Worm (Caenorhabditis elegans) whole organism, L3 larva: ENCODE measurements around the gene Y39B6A.7.

Source experiments
- R02D3.7 ChIP-seq: fragments of 150-350 bp; optimal IDR thresholded peaks from 2 replicates; lab custom pipeline; 2014; ENCODE audit warnings: missing biosample characterization, missing genetic modification characterization
- ZK546.5 ChIP-seq: sonication (generic microtip); optimal IDR thresholded peaks from 2 replicates; lab custom pipeline; 2017; ENCODE audit warnings: missing biosample characterization, missing genetic modification characterization
- ceh-16 ChIP-seq: sonication (generic microtip); optimal IDR thresholded peaks from 2 replicates; lab custom pipeline; 2017; ENCODE audit warnings: missing biosample characterization, missing genetic modification characterization
- ceh-28 ChIP-seq: fragments of 150-350 bp; optimal IDR thresholded peaks from 2 replicates; lab custom pipeline; 2014; ENCODE audit warnings: missing biosample characterization, missing genetic modification reagents, missing genetic modification characterization
- ceh-82 ChIP-seq: fragments of 150-350 bp; optimal IDR thresholded peaks from 2 replicates; lab custom pipeline; 2014; ENCODE audit warnings: missing biosample characterization, missing genetic modification characterization
- ceh-9 ChIP-seq: sonication (generic microtip); optimal IDR thresholded peaks from 2 replicates; lab custom pipeline; 2018; ENCODE audit warnings: missing biosample characterization, missing genetic modification characterization
- daf-12 ChIP-seq: fragments of 150-350 bp; optimal IDR thresholded peaks from 2 replicates; lab custom pipeline; 2014; ENCODE audit warnings: missing biosample characterization, missing genetic modification reagents, missing genetic modification characterization
- egl-5 ChIP-seq: fragments of 150-350 bp; optimal IDR thresholded peaks from 2 replicates; lab custom pipeline; 2017; ENCODE audit warnings: missing biosample characterization, missing genetic modification reagents, missing genetic modification characterization, inconsistent platforms
- elt-1 ChIP-seq: fragments of 150-350 bp; optimal IDR thresholded peaks from 2 replicates; lab custom pipeline; 2014; ENCODE audit warnings: missing biosample characterization, missing genetic modification characterization
- elt-2 ChIP-seq: sonication (generic microtip); optimal IDR thresholded peaks from 2 replicates; lab custom pipeline; 2016; ENCODE audit warnings: missing genetic modification reagents, mild to moderate bottlenecking, missing genetic modification characterization, missing compliant biosample characterization
- elt-3 ChIP-seq, 3 experiments: fragments of 150-350 bp in 1 of 3; sonication (generic microtip) in 2 of 3; optimal IDR thresholded peaks; 2 replicates in 2 of 3; 4 replicates in 1 of 3; lab custom pipeline; 2014 to 2017; ENCODE audit warnings: missing biosample characterization in 3 of 3, missing genetic modification characterization in 3 of 3
- eor-1 ChIP-seq, 2 experiments: fragments of 150-350 bp; optimal IDR thresholded peaks; 2 replicates each; lab custom pipeline; 2014 to 2018; ENCODE audit warnings: missing biosample characterization in 2 of 2, missing genetic modification characterization in 2 of 2
- fos-1 ChIP-seq: fragments of 150-350 bp; optimal IDR thresholded peaks from 2 replicates; lab custom pipeline; 2014; ENCODE audit warnings: missing biosample characterization, missing genetic modification characterization
- hmg-11 ChIP-seq: sonication (generic microtip); optimal IDR thresholded peaks from 2 replicates; lab custom pipeline; 2016; ENCODE audit warnings: missing genetic modification characterization, missing compliant biosample characterization
- jun-1 ChIP-seq: fragments of 150-350 bp; optimal IDR thresholded peaks from 2 replicates; lab custom pipeline; 2014; ENCODE audit warnings: missing biosample characterization, missing genetic modification reagents, missing genetic modification characterization
- lin-15B ChIP-seq: fragments of 150-350 bp; optimal IDR thresholded peaks from 2 replicates; lab custom pipeline; 2014; ENCODE audit warnings: missing biosample characterization, missing genetic modification characterization
- lin-39 ChIP-seq: fragments of 150-350 bp; optimal IDR thresholded peaks from 2 replicates; lab custom pipeline; 2018; ENCODE audit warnings: missing biosample characterization, missing genetic modification reagents, missing genetic modification characterization
- mdl-1 ChIP-seq: fragments of 150-350 bp; optimal IDR thresholded peaks from 2 replicates; lab custom pipeline; 2014; ENCODE audit warnings: missing biosample characterization, missing genetic modification characterization
- nfya-1 ChIP-seq: sonication (generic microtip); optimal IDR thresholded peaks from 2 replicates; lab custom pipeline; 2017; ENCODE audit warnings: missing genetic modification characterization, mild to moderate bottlenecking, missing compliant biosample characterization, antibody characterized with exemption, moderate library complexity; ENCODE audit not compliant: insufficient read depth
- nhr-11 ChIP-seq: fragments of 150-350 bp; optimal IDR thresholded peaks from 2 replicates; lab custom pipeline; 2014; ENCODE audit warnings: missing biosample characterization, missing genetic modification characterization
- nhr-237 ChIP-seq: fragments of 150-350 bp; optimal IDR thresholded peaks from 2 replicates; lab custom pipeline; 2014; ENCODE audit warnings: missing biosample characterization, missing genetic modification characterization
- nhr-28 ChIP-seq: fragments of 150-350 bp; optimal IDR thresholded peaks from 2 replicates; lab custom pipeline; 2014; ENCODE audit warnings: missing biosample characterization, missing genetic modification characterization
- nhr-43 ChIP-seq: sonication (generic microtip); optimal IDR thresholded peaks from 2 replicates; lab custom pipeline; 2016; ENCODE audit warnings: mild to moderate bottlenecking, missing genetic modification characterization, missing compliant biosample characterization; ENCODE audit not compliant: poor library complexity, severe bottlenecking
- nhr-67 ChIP-seq: fragments of 150-350 bp; optimal IDR thresholded peaks from 2 replicates; lab custom pipeline; 2014; ENCODE audit warnings: missing biosample characterization, missing genetic modification characterization
- nhr-76 ChIP-seq: fragments of 150-350 bp; sonication (generic microtip); optimal IDR thresholded peaks from 5 replicates; lab custom pipeline; 2014; ENCODE audit warnings: missing biosample characterization, missing genetic modification characterization
- nhr-77 ChIP-seq: fragments of 150-350 bp; optimal IDR thresholded peaks from 2 replicates; lab custom pipeline; 2014; ENCODE audit warnings: missing biosample characterization, missing genetic modification characterization
- pha-4 ChIP-seq: fragments of 150-350 bp; optimal IDR thresholded peaks from 2 replicates; lab custom pipeline; 2014; ENCODE audit warnings: missing biosample characterization, missing genetic modification reagents, missing genetic modification characterization
- pqm-1 ChIP-seq: fragments of 150-350 bp; optimal IDR thresholded peaks from 2 replicates; lab custom pipeline; 2017; ENCODE audit warnings: missing biosample characterization, missing genetic modification characterization, inconsistent platforms
- skn-1 ChIP-seq: fragments of 150-350 bp; optimal IDR thresholded peaks from 2 replicates; lab custom pipeline; 2014; ENCODE audit warnings: missing biosample characterization, missing genetic modification characterization
- unc-39 ChIP-seq: sonication (generic microtip); optimal IDR thresholded peaks from 4 replicates; lab custom pipeline; 2017; ENCODE audit warnings: missing biosample characterization, missing genetic modification characterization
- unc-62 ChIP-seq: fragments of 150-350 bp; sonication (generic microtip); optimal IDR thresholded peaks from 4 replicates; lab custom pipeline; 2014; ENCODE audit warnings: missing biosample characterization, missing genetic modification reagents, missing genetic modification characterization
- zag-1 ChIP-seq: fragments of 150-350 bp; optimal IDR thresholded peaks from 2 replicates; lab custom pipeline; 2014; ENCODE audit warnings: missing biosample characterization, missing genetic modification characterization
- ztf-11 ChIP-seq: fragments of 150-350 bp; optimal IDR thresholded peaks from 2 replicates; lab custom pipeline; 2014; ENCODE audit warnings: missing biosample characterization, missing genetic modification characterization

Gene Y39B6A.7

ce11 chrV:19125253-19125652 is 23.7 kb downstream of the Y39B6A.7 start:
- TF ChIP-seq skn-1 (tag; lab: Kevin White, UChicago), result no peak
- no peak for TF ChIP-seq elt-2
- TF ChIP-seq fos-1 (tag; lab: Kevin White, UChicago), result no peak
- TF ChIP-seq unc-39, result no peak
- no peak for TF ChIP-seq mdl-1 (tag; lab: Kevin White, UChicago)
- TF ChIP-seq zag-1 (tag; lab: Kevin White, UChicago), result no peak
- TF ChIP-seq eor-1 (tag; optimal IDR thresholded peaks at IDR 0.05; lab: Kevin White, UChicago), result no peak
- no peak for TF ChIP-seq nhr-67 (tag; lab: Kevin White, UChicago)
- no peak for TF ChIP-seq jun-1 (tag; lab: Kevin White, UChicago)
- no peak for TF ChIP-seq nhr-77 (tag; lab: Kevin White, UChicago)
- TF ChIP-seq ceh-82 (tag; lab: Kevin White, UChicago), result no peak
- no peak for TF ChIP-seq nhr-28 (tag; lab: Kevin White, UChicago)
- no peak for TF ChIP-seq nhr-43 (tag; lab: Kevin White, UChicago)
- TF ChIP-seq nhr-237 (tag; lab: Kevin White, UChicago), result no peak
- no peak for TF ChIP-seq nfya-1 (tag; lab: Kevin White, UChicago)
- TF ChIP-seq daf-12 (tag; lab: Kevin White, UChicago), result no peak

- no peak for TF ChIP-seq ceh-9 (tag; lab: Kevin White, UChicago)
- no peak for TF ChIP-seq ztf-11 (tag; lab: Kevin White, UChicago)
- TF ChIP-seq jun-1 (tag; lab: Kevin White, UChicago), result no peak
- TF ChIP-seq unc-39, result no peak
- TF ChIP-seq R02D3.7 (tag; lab: Kevin White, UChicago), result no peak
- no peak for TF ChIP-seq elt-3 (tag; optimal IDR thresholded peaks at IDR 0.05; lab: Kevin White, UChicago)
- TF ChIP-seq ZK546.5 (tag; lab: Kevin White, UChicago), result no peak
- TF ChIP-seq elt-1 (tag; lab: Kevin White, UChicago), result no peak
Measured at ce11 chrV:19124586-19124985, 24.4 kb downstream of the Y39B6A.7 start, which contains the start of gene bed-1. bed-1 (minus strand) TSS chrV:19124922.

- TF ChIP-seq jun-1 (tag; lab: Kevin White, UChicago) (no peak), ceh-28 (tag; lab: Kevin White, UChicago) (peak; percentile 83)
Measured at ce11 chrV:19120743-19121642, 28.0 kb downstream of the Y39B6A.7 start.

- TF ChIP-seq ceh-82 (tag; lab: Kevin White, UChicago) (no peak), R02D3.7 (tag; lab: Kevin White, UChicago) (peak; percentile 95), nhr-76 (tag; lab: Kevin White, UChicago) (no peak), ceh-16 (tag; lab: Kevin White, UChicago) (no peak), zag-1 (tag; lab: Kevin White, UChicago) (no peak), nhr-11 (tag; lab: Kevin White, UChicago) (no peak), elt-2 (no peak), lin-39 (no peak), pqm-1 (tag; lab: Kevin White, UChicago) (no peak), egl-5 (peak; percentile 28), nfya-1 (tag; lab: Kevin White, UChicago) (peak; percentile 23), pha-4 (tag; lab: Kevin White, UChicago) (peak; percentile 42), hmg-11 (tag; lab: Kevin White, UChicago) (peak; percentile 57), ceh-28 (tag; lab: Kevin White, UChicago) (peak; percentile 74), unc-62 (GFP tag; lab: Kevin White, UChicago) (no peak), nhr-77 (tag; lab: Kevin White, UChicago) (no peak), lin-15B (tag; lab: Kevin White, UChicago) (peak; percentile 29)
- TF ChIP-seq, all 47 proteins: peak for 7
Measured at ce11 chrV:19119260-19119659, 29.7 kb downstream of the Y39B6A.7 start, which contains the start of gene Y39B6A.13. Y39B6A.13 (minus strand) TSS chrV:19119425.
